Fruit fly (Drosophila melanogaster) whole organism, adult: ENCODE data around the gene Sema1a.

Experiments
- CG11617 ChIP-seq: fragments of 200-800 bp; sonication (Bioruptor generic); optimal IDR thresholded peaks from 2 replicates; lab custom pipeline; 2017; ENCODE audit warnings: mild to moderate bottlenecking, missing biosample characterization, missing genetic modification reagents, missing genetic modification characterization
- CG12768 ChIP-seq: fragments of 200-800 bp; sonication (Bioruptor generic); optimal IDR thresholded peaks from 2 replicates; lab custom pipeline; 2017; ENCODE audit warnings: missing biosample characterization, missing genetic modification characterization, mild to moderate bottlenecking, moderate library complexity, missing genetic modification reagents
- CG14711 ChIP-seq: fragments of 200-800 bp; sonication (Bioruptor generic); optimal IDR thresholded peaks from 2 replicates; lab custom pipeline; 2018; ENCODE audit warnings: missing biosample characterization, mild to moderate bottlenecking, missing genetic modification characterization, moderate library complexity
- CG1620 ChIP-seq: fragments of 200-800 bp; sonication (Bioruptor generic); optimal IDR thresholded peaks from 2 replicates; lab custom pipeline; 2016; ENCODE audit warnings: missing biosample characterization, missing genetic modification characterization
- CG33017 ChIP-seq: fragments of 200-800 bp; sonication (Bioruptor generic); optimal IDR thresholded peaks from 2 replicates; lab custom pipeline; 2018; ENCODE audit warnings: missing biosample characterization, mild to moderate bottlenecking, missing genetic modification characterization, moderate library complexity
- CG5204 ChIP-seq: fragments of 200-800 bp; sonication (Bioruptor generic); optimal IDR thresholded peaks from 2 replicates; lab custom pipeline; 2016; ENCODE audit warnings: missing biosample characterization, missing genetic modification characterization
- CG7045 ChIP-seq: fragments of 200-800 bp; sonication (Bioruptor generic); optimal IDR thresholded peaks from 2 replicates; lab custom pipeline; 2017; ENCODE audit warnings: missing biosample characterization, mild to moderate bottlenecking, missing genetic modification characterization
- CG7101 ChIP-seq: fragments of 200-800 bp; sonication (Bioruptor generic); optimal IDR thresholded peaks from 2 replicates; lab custom pipeline; 2018; ENCODE audit warnings: missing biosample characterization, mild to moderate bottlenecking, missing genetic modification characterization, moderate library complexity
- Clk ChIP-seq: fragments of 200-800 bp; sonication (Bioruptor generic); optimal IDR thresholded peaks from 2 replicates; lab custom pipeline; 2017; ENCODE audit warnings: missing biosample characterization, missing genetic modification characterization
- Crg-1 ChIP-seq: fragments of 200-800 bp; sonication (Bioruptor generic); optimal IDR thresholded peaks from 2 replicates; lab custom pipeline; 2016; ENCODE audit warnings: missing biosample characterization, missing genetic modification characterization
- Hr96 ChIP-seq: fragments of 200-800 bp; sonication (Bioruptor generic); optimal IDR thresholded peaks from 2 replicates; lab custom pipeline; 2016; ENCODE audit warnings: missing biosample characterization, missing genetic modification characterization
- Mnt ChIP-seq: fragments of 200-800 bp; sonication (Bioruptor generic); optimal IDR thresholded peaks from 2 replicates; lab custom pipeline; 2016; ENCODE audit warnings: missing biosample characterization, mild to moderate bottlenecking, missing genetic modification characterization
- bab1 ChIP-seq: fragments of 200-800 bp; sonication (Bioruptor generic); optimal IDR thresholded peaks from 3 replicates; lab custom pipeline; 2019; ENCODE audit warnings: missing biosample characterization, mild to moderate bottlenecking, missing genetic modification characterization, moderate library complexity
- cic ChIP-seq: fragments of 200-800 bp; sonication (Bioruptor generic); optimal IDR thresholded peaks from 2 replicates; lab custom pipeline; 2017; ENCODE audit warnings: missing biosample characterization, mild to moderate bottlenecking, missing genetic modification characterization, moderate library complexity
- cnc ChIP-seq, 2 experiments: fragments of >200 bp; optimal IDR thresholded peaks; 2 replicates each; lab custom pipeline; 2017
- kay ChIP-seq: fragments of 200-800 bp; sonication (Bioruptor generic); peaks from one replicate; lab custom pipeline; 2016; ENCODE audit warnings: missing biosample characterization, missing genetic modification characterization, borderline replicate concordance
- ovo ChIP-seq: fragments of 200-800 bp; sonication (Bioruptor generic); optimal IDR thresholded peaks from 2 replicates; lab custom pipeline; 2016; ENCODE audit warnings: missing biosample characterization, missing genetic modification characterization
- pad ChIP-seq: fragments of 200-800 bp; sonication (Bioruptor generic); optimal IDR thresholded peaks from 3 replicates; lab custom pipeline; 2017; ENCODE audit warnings: missing biosample characterization, missing genetic modification characterization, mild to moderate bottlenecking, moderate library complexity, missing genetic modification reagents
- tj ChIP-seq: fragments of 200-800 bp; sonication (Bioruptor generic); optimal IDR thresholded peaks from 3 replicates; lab custom pipeline; 2017; ENCODE audit warnings: missing biosample characterization, mild to moderate bottlenecking, missing genetic modification characterization, moderate library complexity
- toe ChIP-seq: fragments of 200-800 bp; sonication (Bioruptor generic); optimal IDR thresholded peaks from 2 replicates; lab custom pipeline; 2016; ENCODE audit warnings: missing biosample characterization, missing genetic modification characterization

Sema1a gene

dm6 chr2L:8704648-8705622 lies 163.0 kb downstream of the Sema1a start, which contains the start of gene CatB:
Gene CatB (plus strand): TSS chr2L:8705572.
- TF ChIP-seq CG7101 (tag; lab: Kevin White, UChicago) (peak; percentile 4), CG33017 (tag; lab: Kevin White, UChicago) (peak; percentile 27), CG5204 (GFP tag; lab: Kevin White, UChicago) (peak; percentile 9), pad (GFP tag; lab: Kevin White, UChicago) (no peak), cnc (optimal IDR thresholded peaks at IDR 0.05; lab: Kevin White, UChicago) (no peak), ovo (GFP tag; lab: Kevin White, UChicago) (peak; percentile 23), Crg-1 (no peak), tj (GFP tag; lab: Kevin White, UChicago) (peak; percentile 43), Hr96 (GFP tag; lab: Kevin White, UChicago) (peak; percentile 17), Mnt (peak; percentile 16), CG12768 (no peak), cic (GFP tag; lab: Kevin White, UChicago) (peak; percentile 89), kay (peak; percentile 69)

- TF ChIP-seq Mnt (peak; percentile 65), CG14711 (no peak), pad (GFP tag; lab: Kevin White, UChicago) (no peak), toe (GFP tag; lab: Kevin White, UChicago) (peak; percentile 35), CG33017 (tag; lab: Kevin White, UChicago) (peak; percentile 19), tj (GFP tag; lab: Kevin White, UChicago) (no peak), CG7101 (tag; lab: Kevin White, UChicago) (no peak), cnc (optimal IDR thresholded peaks at IDR 0.05; lab: Kevin White, UChicago) (peak in 1 of 2 experiments; percentile 29), ovo (GFP tag; lab: Kevin White, UChicago) (peak; percentile 40), Hr96 (GFP tag; lab: Kevin White, UChicago) (no peak), cic (GFP tag; lab: Kevin White, UChicago) (peak; percentile 23), CG12768 (peak; percentile 29), CG7045 (GFP tag; lab: Kevin White, UChicago) (no peak)
These were observed 165.6 kb downstream of the Sema1a start for dm6 chr2L:8707522-8707921.

- no peak for TF ChIP-seq tj (GFP tag; lab: Kevin White, UChicago)
- TF ChIP-seq CG7101 (tag; lab: Kevin White, UChicago), result no peak
- TF ChIP-seq cic (GFP tag; lab: Kevin White, UChicago), result peak; percentile 97
These were observed 166.6 kb downstream of the Sema1a start for dm6 chr2L:8708399-8709077.

- TF ChIP-seq bab1 (GFP tag; lab: Kevin White, UChicago) (peak; percentile 22), kay (no peak), Crg-1 (no peak), Clk (GFP tag; lab: Kevin White, UChicago) (no peak), CG12768 (peak; percentile 64), CG7101 (tag; lab: Kevin White, UChicago) (no peak), ovo (GFP tag; lab: Kevin White, UChicago) (peak; percentile 95), CG11617 (peak; percentile 8), CG14711 (no peak), pad (GFP tag; lab: Kevin White, UChicago) (peak; percentile 87), CG33017 (tag; lab: Kevin White, UChicago) (no peak), Mnt (peak; percentile 29), CG5204 (GFP tag; lab: Kevin White, UChicago) (no peak), tj (GFP tag; lab: Kevin White, UChicago) (peak; percentile 99), cic (GFP tag; lab: Kevin White, UChicago) (peak; percentile 51), CG1620 (no peak), cnc (optimal IDR thresholded peaks at IDR 0.05; lab: Kevin White, UChicago) (no peak), CG7045 (GFP tag; lab: Kevin White, UChicago) (no peak), Hr96 (GFP tag; lab: Kevin White, UChicago) (peak; percentile 5), toe (GFP tag; lab: Kevin White, UChicago) (no peak)
These were observed 167.1 kb downstream of the Sema1a start for dm6 chr2L:8709078-8709399.

- TF ChIP-seq pad (GFP tag; lab: Kevin White, UChicago) (peak; percentile 1), CG1620 (peak; percentile 7), tj (GFP tag; lab: Kevin White, UChicago) (peak; percentile 87), cic (GFP tag; lab: Kevin White, UChicago) (peak; percentile 55), CG33017 (tag; lab: Kevin White, UChicago) (no peak)
These were observed 167.5 kb downstream of the Sema1a start, which contains the start of gene Hnf4 for dm6 chr2L:8709413-8709812. Gene Hnf4 (minus strand): TSS chr2L:8709611.

dm6 chr2L:8714513-8714912 lies 172.6 kb downstream of the Sema1a start:
- no peak for TF ChIP-seq toe (GFP tag; lab: Kevin White, UChicago)
- no peak for TF ChIP-seq pad (GFP tag; lab: Kevin White, UChicago)
- no peak for TF ChIP-seq cnc (optimal IDR thresholded peaks at IDR 0.05; lab: Kevin White, UChicago)
- TF ChIP-seq Crg-1, result no peak
- peak; percentile 59 for TF ChIP-seq kay
- peak; percentile 13 for TF ChIP-seq cic (GFP tag; lab: Kevin White, UChicago)
- TF ChIP-seq ovo (GFP tag; lab: Kevin White, UChicago), result no peak
- no peak for TF ChIP-seq CG5204 (GFP tag; lab: Kevin White, UChicago)
- TF ChIP-seq CG14711, result no peak
